Fruit fly (Drosophila melanogaster) whole organism, embryonic: ENCODE measurements around the gene sad.
A peak's percentile ranks its signal among the peaks of the same experiment; 100 is the strongest.

ENCODE experiments used
- ATbp ChIP-seq: fragments of 200-800 bp; sonication (Bioruptor generic); optimal IDR thresholded peaks from 2 replicates; lab custom pipeline; 2017; ENCODE audit warnings: missing biosample characterization, mild to moderate bottlenecking, missing genetic modification characterization, missing genetic modification reagents
- CG10565 ChIP-seq: fragments of 200-800 bp; sonication (Bioruptor generic); optimal IDR thresholded peaks from 3 replicates; lab custom pipeline; 2016; ENCODE audit warnings: missing biosample characterization, mild to moderate bottlenecking, missing genetic modification characterization
- CG10654 ChIP-seq: fragments of 200-800 bp; sonication (Bioruptor generic); optimal IDR thresholded peaks from 2 replicates; lab custom pipeline; 2016; ENCODE audit warnings: missing biosample characterization, missing genetic modification characterization
- CG10959 ChIP-seq: fragments of 200-800 bp; sonication (Bioruptor generic); IDR thresholded peaks from 2 replicates; pipeline ENCODE4 v1.3.6; 2022; ENCODE audit warnings: missing biosample characterization, missing genetic modification characterization
- CG11093 ChIP-seq: fragments of 200-800 bp; sonication (Bioruptor generic); IDR thresholded peaks from 3 replicates; pipeline ENCODE4 v1.3.6; 2022; ENCODE audit warnings: missing biosample characterization, missing genetic modification characterization
- CG11560 ChIP-seq: fragments of 200-800 bp; sonication (Bioruptor generic); IDR thresholded peaks from 3 replicates; pipeline ENCODE4 v1.3.6; 2022; ENCODE audit warnings: missing biosample characterization, missing genetic modification characterization
- CG11695 ChIP-seq: fragments of 200-800 bp; sonication (Bioruptor generic); IDR thresholded peaks from 3 replicates; pipeline ENCODE4 v1.3.6; 2022; ENCODE audit warnings: missing biosample characterization, missing genetic modification characterization
- CG1233 ChIP-seq: fragments of 200-800 bp; sonication (Bioruptor generic); optimal IDR thresholded peaks from 4 replicates; lab custom pipeline; 2018; ENCODE audit warnings: missing biosample characterization, mild to moderate bottlenecking, missing genetic modification characterization
- CG16813 ChIP-seq: fragments of 200-800 bp; sonication (Bioruptor generic); IDR thresholded peaks from 3 replicates; pipeline ENCODE4 v1.3.6; 2022; ENCODE audit warnings: missing biosample characterization, missing genetic modification characterization; ENCODE audit not compliant: partially characterized antibody
- CG17568 ChIP-seq: fragments of 200-800 bp; sonication (Bioruptor generic); optimal IDR thresholded peaks from 2 replicates; lab custom pipeline; 2018; ENCODE audit warnings: missing biosample characterization, mild to moderate bottlenecking, missing genetic modification characterization, moderate library complexity
- CG2678 ChIP-seq: fragments of 200-800 bp; sonication (Bioruptor generic); optimal IDR thresholded peaks from 3 replicates; lab custom pipeline; 2019; ENCODE audit warnings: missing biosample characterization, mild to moderate bottlenecking, missing genetic modification characterization, moderate library complexity
- CG31388 ChIP-seq: fragments of 200-800 bp; sonication (Bioruptor generic); optimal IDR thresholded peaks from 2 replicates; lab custom pipeline; 2016; ENCODE audit warnings: missing biosample characterization, missing genetic modification characterization
- CG4404 ChIP-seq: fragments of 200-800 bp; sonication (Bioruptor generic); IDR thresholded peaks from 2 replicates; pipeline ENCODE4 v1.3.6; 2022; ENCODE audit warnings: missing biosample characterization, missing genetic modification characterization
- CG4820 ChIP-seq: fragments of 200-800 bp; sonication (Bioruptor generic); optimal IDR thresholded peaks from 3 replicates; lab custom pipeline; 2016; ENCODE audit warnings: missing biosample characterization, missing genetic modification characterization
- CG5180 ChIP-seq: fragments of 200-800 bp; sonication (Bioruptor generic); optimal IDR thresholded peaks from 3 replicates; lab custom pipeline; 2017; ENCODE audit warnings: missing biosample characterization, missing genetic modification characterization, mild to moderate bottlenecking, moderate library complexity, missing genetic modification reagents
- CG6654 ChIP-seq: fragments of 200-800 bp; sonication (Bioruptor generic); optimal IDR thresholded peaks from 2 replicates; lab custom pipeline; 2017; ENCODE audit warnings: missing biosample characterization, mild to moderate bottlenecking, missing genetic modification characterization
- CG7963 ChIP-seq: fragments of 200-800 bp; sonication (Bioruptor generic); IDR thresholded peaks from 3 replicates; pipeline ENCODE4 v1.3.6; 2022; ENCODE audit warnings: missing biosample characterization, missing genetic modification characterization; ENCODE audit not compliant: partially characterized antibody
- CG8388 ChIP-seq: fragments of 200-800 bp; sonication (Bioruptor generic); optimal IDR thresholded peaks from 2 replicates; lab custom pipeline; 2019; ENCODE audit warnings: missing biosample characterization, mild to moderate bottlenecking, missing genetic modification characterization, moderate library complexity
- CG8944 ChIP-seq: fragments of 200-800 bp; sonication (Bioruptor generic); optimal IDR thresholded peaks from 3 replicates; lab custom pipeline; 2016; ENCODE audit warnings: missing biosample characterization, missing genetic modification characterization
- CG9727 ChIP-seq: fragments of 200-800 bp; sonication (Bioruptor generic); optimal IDR thresholded peaks from 3 replicates; lab custom pipeline; 2017; ENCODE audit warnings: missing biosample characterization, mild to moderate bottlenecking, missing genetic modification characterization
- CG9817 ChIP-seq: fragments of 200-800 bp; sonication (Bioruptor generic); optimal IDR thresholded peaks from 2 replicates; lab custom pipeline; 2018; ENCODE audit warnings: missing biosample characterization, mild to moderate bottlenecking, missing genetic modification characterization, moderate library complexity
- CrebB ChIP-seq: fragments of 200-800 bp; sonication (Bioruptor generic); optimal IDR thresholded peaks from 3 replicates; lab custom pipeline; 2018; ENCODE audit warnings: missing biosample characterization, mild to moderate bottlenecking, missing genetic modification characterization
- Deaf1 ChIP-seq: fragments of 200-800 bp; optimal IDR thresholded peaks from 3 replicates; lab custom pipeline; 2019; ENCODE audit warnings: missing biosample characterization, mild to moderate bottlenecking, missing genetic modification characterization, moderate library complexity
- E2f1 ChIP-seq: fragments of 200-800 bp; sonication (Bioruptor generic); IDR thresholded peaks from 2 replicates; pipeline ENCODE4 v1.3.6; 2022; ENCODE audit warnings: missing biosample characterization, missing genetic modification characterization
- Fer2 ChIP-seq: fragments of 200-800 bp; sonication (Bioruptor generic); optimal IDR thresholded peaks from 2 replicates; lab custom pipeline; 2018; ENCODE audit warnings: missing biosample characterization, mild to moderate bottlenecking, missing genetic modification characterization, moderate library complexity
- H2.0 ChIP-seq: fragments of 200-800 bp; sonication (Bioruptor generic); IDR thresholded peaks from 2 replicates; pipeline ENCODE4 v1.3.6; 2022; ENCODE audit warnings: missing biosample characterization, missing genetic modification characterization
- Hey ChIP-seq: fragments of 200-800 bp; sonication (Bioruptor generic); optimal IDR thresholded peaks from 3 replicates; lab custom pipeline; 2018; ENCODE audit warnings: missing biosample characterization, mild to moderate bottlenecking, missing genetic modification characterization
- HmgZ ChIP-seq: fragments of 200-800 bp; sonication (Bioruptor generic); optimal IDR thresholded peaks from 2 replicates; lab custom pipeline; 2018; ENCODE audit warnings: missing biosample characterization, mild to moderate bottlenecking, missing genetic modification characterization
- NK7.1 ChIP-seq: fragments of 200-800 bp; sonication (Bioruptor generic); optimal IDR thresholded peaks from 3 replicates; lab custom pipeline; 2016; ENCODE audit warnings: missing biosample characterization, missing genetic modification characterization
- Oli ChIP-seq: fragments of 200-800 bp; sonication (Bioruptor generic); optimal IDR thresholded peaks from 2 replicates; lab custom pipeline; 2018; ENCODE audit warnings: missing biosample characterization, mild to moderate bottlenecking, missing genetic modification characterization, moderate library complexity
- Opbp ChIP-seq: fragments of 200-800 bp; sonication (Bioruptor generic); IDR thresholded peaks from 3 replicates; pipeline ENCODE4 v1.3.6; 2022; ENCODE audit warnings: missing biosample characterization, missing genetic modification characterization; ENCODE audit not compliant: partially characterized antibody
- Xrp1 ChIP-seq: fragments of 200-800 bp; sonication (Bioruptor generic); IDR thresholded peaks from 2 replicates; pipeline ENCODE4 v1.3.6; 2022; ENCODE audit warnings: missing biosample characterization, missing genetic modification characterization
- bbx ChIP-seq: fragments of 200-800 bp; sonication (Bioruptor generic); IDR thresholded peaks from 2 replicates; pipeline ENCODE4 v1.3.6; 2022; ENCODE audit warnings: missing biosample characterization, missing genetic modification characterization; ENCODE audit not compliant: partially characterized antibody
- chm ChIP-seq: fragments of 200-800 bp; sonication (Bioruptor generic); IDR thresholded peaks from 2 replicates; pipeline ENCODE4 v1.3.6; 2022; ENCODE audit warnings: missing biosample characterization, missing genetic modification characterization
- ci ChIP-seq: fragments of 200-800 bp; sonication (Bioruptor generic); IDR thresholded peaks from 3 replicates; pipeline ENCODE4 v1.3.6; 2022; ENCODE audit warnings: missing biosample characterization, missing genetic modification characterization
- eve ChIP-seq, 2 experiments: fragments of >200 bp; optimal IDR thresholded peaks; 2 replicates each; lab custom pipeline; 2017; ENCODE audit warnings: missing biosample characterization in 2 of 2, missing genetic modification characterization in 2 of 2
- gcm2 ChIP-seq: fragments of 200-800 bp; sonication (Bioruptor generic); optimal IDR thresholded peaks from 2 replicates; lab custom pipeline; 2016; ENCODE audit warnings: missing biosample characterization, missing genetic modification characterization
- gem ChIP-seq: fragments of 200-800 bp; sonication (Bioruptor generic); optimal IDR thresholded peaks from 2 replicates; lab custom pipeline; 2019; ENCODE audit warnings: missing biosample characterization, mild to moderate bottlenecking, missing genetic modification characterization, moderate library complexity
- hth ChIP-seq: fragments of >200 bp; optimal IDR thresholded peaks from 2 replicates; lab custom pipeline; 2017; ENCODE audit warnings: inconsistent platforms
- lab ChIP-seq: fragments of 200-800 bp; sonication (Bioruptor generic); optimal IDR thresholded peaks from 3 replicates; lab custom pipeline; 2017; ENCODE audit warnings: missing biosample characterization, missing genetic modification characterization, mild to moderate bottlenecking, moderate library complexity, missing genetic modification reagents
- nmo ChIP-seq: fragments of 200-800 bp; sonication (Bioruptor generic); optimal IDR thresholded peaks from 2 replicates; lab custom pipeline; 2018; ENCODE audit warnings: missing biosample characterization, mild to moderate bottlenecking, missing genetic modification characterization, moderate library complexity
- oc ChIP-seq: fragments of 200-800 bp; sonication (Bioruptor generic); optimal IDR thresholded peaks from 2 replicates; lab custom pipeline; 2018; ENCODE audit warnings: missing biosample characterization, mild to moderate bottlenecking, missing genetic modification characterization, moderate library complexity
- otp ChIP-seq: fragments of 200-800 bp; sonication (Bioruptor generic); IDR thresholded peaks from 3 replicates; pipeline ENCODE4, ENCODE4 v1.3.6; 2022; ENCODE audit warnings: missing biosample characterization, missing genetic modification characterization
- prd ChIP-seq, 3 experiments: fragments of >200 bp in 2 of 3; fragments of 200-800 bp in 1 of 3; sonication (Bioruptor generic) in 1 of 3; optimal IDR thresholded peaks in 2 of 3; IDR thresholded peaks in 1 of 3; 2 replicates in 2 of 3; 3 replicates in 1 of 3; pipeline versions ENCODE4 v1.3.6 to Lab custom; 2017 to 2022; ENCODE audit warnings: missing biosample characterization in 1 of 3, missing genetic modification characterization in 1 of 3
- row ChIP-seq: fragments of 200-800 bp; sonication (Bioruptor generic); IDR thresholded peaks from 3 replicates; pipeline ENCODE4 v1.3.6; 2022; ENCODE audit warnings: missing biosample characterization, missing genetic modification characterization
- sug ChIP-seq: fragments of 200-800 bp; optimal IDR thresholded peaks from 2 replicates; lab custom pipeline; 2019; ENCODE audit warnings: missing biosample characterization, mild to moderate bottlenecking, missing genetic modification characterization, moderate library complexity
- tup ChIP-seq: fragments of 200-800 bp; sonication (Bioruptor generic); optimal IDR thresholded peaks from 2 replicates; lab custom pipeline; 2016; ENCODE audit warnings: missing biosample characterization, mild to moderate bottlenecking, missing genetic modification characterization, moderate library complexity
- wek ChIP-seq: fragments of 200-800 bp; sonication (Bioruptor generic); optimal IDR thresholded peaks from 3 replicates; lab custom pipeline; 2018; ENCODE audit warnings: missing biosample characterization, mild to moderate bottlenecking, missing genetic modification characterization, moderate library complexity

The sad gene

DNA sequence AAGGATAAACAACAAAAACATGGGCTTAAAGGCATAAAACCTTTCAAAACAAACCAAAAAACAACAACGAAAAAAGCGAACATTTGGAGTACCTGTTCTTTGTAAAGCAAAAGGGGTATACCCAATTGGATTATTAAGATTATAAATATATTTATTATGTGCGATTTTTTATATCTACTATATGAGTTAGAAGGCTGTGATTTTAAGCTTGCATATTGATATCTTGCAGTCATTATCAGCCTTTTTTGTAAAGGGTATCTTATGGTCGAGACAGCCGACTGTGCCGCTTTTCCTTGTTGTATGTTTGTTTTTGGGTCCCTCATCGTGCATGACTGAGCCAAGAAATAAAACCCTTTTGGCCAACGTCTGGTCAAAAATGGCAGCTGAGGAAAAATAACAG lies 4.3 kb upstream of the sad start (continued):
- TF ChIP-seq lab (GFP tag; lab: Kevin White, UChicago) (peak; percentile 76), ATbp (GFP tag; lab: Kevin White, UChicago) (peak; percentile 16), CG9727 (GFP tag; lab: Kevin White, UChicago) (peak; percentile 54), oc (no peak), CG4820 (GFP tag; lab: Kevin White, UChicago) (peak; percentile 54), tup (GFP tag; lab: Kevin White, UChicago) (no peak), otp (peak; percentile 32; the same call in 1 of the 3 replicates), nmo (GFP tag; lab: Kevin White, UChicago) (peak; percentile 13), CG9817 (peak; percentile 14), prd (optimal IDR thresholded peaks at IDR 0.05; lab: Kevin White, UChicago) (no peak), prd (GFP tag; IDR thresholded peaks at IDR 0.05; lab: Robert Waterston, UW) (peak; percentile 83), CG2678 (tag; lab: Kevin White, UChicago) (peak; percentile 75), CG6654 (GFP tag; lab: Kevin White, UChicago) (peak; percentile 14), E2f1 (GFP tag; lab: Robert Waterston, UW) (peak; percentile 57), Oli (peak; percentile 30), gem (tag; lab: Kevin White, UChicago) (peak; percentile 69), CG4404 (GFP tag; lab: Robert Waterston, UW) (0 out of 2 replicates have a peak, but pooled peaks have one; percentile 18), CG5180 (GFP tag; lab: Kevin White, UChicago) (peak; percentile 20), CG1233 (GFP tag; lab: Kevin White, UChicago) (peak; percentile 11), Xrp1 (GFP tag; lab: Robert Waterston, UW) (peak; percentile 68; the same call in 1 of the 2 replicates), hth (lab: Kevin White, UChicago) (no peak)

dm6 chr3R:11876750-11877149 lies 285 bp upstream of the sad start:
- no peak for TF ChIP-seq Hey
- TF ChIP-seq Deaf1 (tag; lab: Kevin White, UChicago), result peak; percentile 5
- no peak for TF ChIP-seq wek
- TF ChIP-seq CG17568, result no peak

DNA sequence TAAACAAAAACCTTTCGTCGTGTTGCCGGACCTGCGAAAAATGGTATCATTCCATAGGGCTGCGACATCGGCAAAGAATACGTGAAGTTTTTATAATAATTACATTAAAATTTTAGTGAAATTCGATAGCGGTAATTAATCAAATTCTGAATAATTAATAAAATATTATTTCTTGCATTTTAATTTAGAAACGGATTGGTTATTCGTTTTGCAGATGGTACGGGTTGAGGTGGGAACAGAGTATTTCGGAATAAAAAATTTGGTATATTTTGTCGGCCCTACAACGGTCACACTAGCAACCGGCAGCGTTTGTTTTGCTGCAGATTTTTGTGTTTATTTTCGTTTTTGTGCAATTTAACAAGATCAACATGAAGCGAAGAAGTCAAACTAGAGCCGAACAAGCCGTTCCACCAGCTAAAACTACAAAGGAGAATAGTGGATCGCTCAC lies 5.5 kb downstream of the sad start, which contains the start of the genes CG6962 and CG31368:
CG6962 (minus strand) TSS at position 29 of the 448 bp plus-strand sequence.
CG31368 (plus strand) TSS at position 285 of the 448 bp plus-strand sequence.
- peak; percentile 51; the same call in 1 of the 3 replicates for TF ChIP-seq CG11695 (GFP tag; lab: Robert Waterston, UW)
- no peak for TF ChIP-seq CG7963 (GFP tag; lab: Robert Waterston, UW)
- no peak for TF ChIP-seq eve (GFP tag; optimal IDR thresholded peaks at IDR 0.05; lab: Kevin White, UChicago)
- peak; percentile 80 for TF ChIP-seq H2.0 (GFP tag; lab: Robert Waterston, UW)
- TF ChIP-seq gcm2 (GFP tag; lab: Kevin White, UChicago), result peak; percentile 43
- peak; percentile 22 for TF ChIP-seq CG10565
- peak; percentile 37; the same call in 1 of the 2 replicates for TF ChIP-seq CG10959 (GFP tag; lab: Robert Waterston, UW)
- TF ChIP-seq Opbp (GFP tag; lab: Robert Waterston, UW), result no peak
- peak; percentile 69 for TF ChIP-seq CG8388 (GFP tag; lab: Kevin White, UChicago)
- peak; percentile 66; the same call in 2 of the 3 replicates for TF ChIP-seq CG11560 (tag; lab: Robert Waterston, UW)
- no peak for TF ChIP-seq chm
- no peak for TF ChIP-seq NK7.1 (GFP tag; lab: Kevin White, UChicago)
- TF ChIP-seq ci (GFP tag; lab: Robert Waterston, UW), result peak; percentile 74
- peak; percentile 35 for TF ChIP-seq CG31388 (GFP tag; lab: Kevin White, UChicago)
- peak; percentile 51 for TF ChIP-seq CrebB (tag; lab: Kevin White, UChicago)
- no peak; the same call in 2 of the 3 replicates for TF ChIP-seq CG16813 (GFP tag; lab: Robert Waterston, UW)
- peak; percentile 95 for TF ChIP-seq row (GFP tag; lab: Robert Waterston, UW)
- TF ChIP-seq bbx (GFP tag; lab: Robert Waterston, UW), result no peak
- TF ChIP-seq CG8944 (GFP tag; lab: Kevin White, UChicago), result peak; percentile 64
- TF ChIP-seq sug, result peak; percentile 86
- peak; percentile 30; the same call in 1 of the 3 replicates for TF ChIP-seq CG11093 (GFP tag; lab: Robert Waterston, UW)
- TF ChIP-seq Fer2, result peak; percentile 81
- peak; percentile 86 for TF ChIP-seq HmgZ (tag; lab: Kevin White, UChicago)
- TF ChIP-seq CG10654 (GFP tag; lab: Kevin White, UChicago), result peak; percentile 83
